Worm (Caenorhabditis elegans) whole organism, late embryonic: ENCODE data around the gene ncr-1.

Source experiments
- K09A11.1 ChIP-seq: sonication (generic microtip); optimal IDR thresholded peaks from 2 replicates; lab custom pipeline; 2017; ENCODE audit warnings: antibody characterized with exemption, mild to moderate bottlenecking, missing genetic modification characterization, missing compliant biosample characterization; ENCODE audit not compliant: insufficient read depth
- T23F11.4 ChIP-seq: fragments of 200-800 bp; sonication (Bioruptor generic); optimal IDR thresholded peaks from 2 replicates; lab custom pipeline; 2018; ENCODE audit warnings: mild to moderate bottlenecking, missing genetic modification characterization, missing compliant biosample characterization
- ama-1 ChIP-seq: fragments of 150-350 bp; optimal IDR thresholded peaks from 2 replicates; lab custom pipeline; 2014
- ceh-14 ChIP-seq: sonication (generic microtip); optimal IDR thresholded peaks from 2 replicates; lab custom pipeline; 2016; ENCODE audit warnings: missing genotype, missing genetic modification characterization, missing compliant biosample characterization
- ceh-2 ChIP-seq: sonication (generic microtip); optimal IDR thresholded peaks from 2 replicates; lab custom pipeline; 2016; ENCODE audit warnings: missing genotype, missing genetic modification characterization, missing compliant biosample characterization
- ceh-24 ChIP-seq: sonication (generic microtip); optimal IDR thresholded peaks from 2 replicates; lab custom pipeline; 2016; ENCODE audit warnings: mild to moderate bottlenecking, missing genetic modification characterization, missing compliant biosample characterization
- ceh-34 ChIP-seq: sonication (generic microtip); optimal IDR thresholded peaks from 2 replicates; lab custom pipeline; 2016; ENCODE audit warnings: mild to moderate bottlenecking, missing genetic modification characterization, missing compliant biosample characterization
- ceh-45 ChIP-seq: fragments of 200-800 bp; sonication (Bioruptor generic); IDR thresholded peaks from 2 replicates; pipeline ENCODE4 v1.3.6; 2022; ENCODE audit warnings: missing genetic modification reagents, missing genetic modification characterization, missing compliant biosample characterization
- che-1 ChIP-seq: sonication (generic microtip); optimal IDR thresholded peaks from 2 replicates; lab custom pipeline; 2016; ENCODE audit warnings: mild to moderate bottlenecking, missing genetic modification characterization, missing compliant biosample characterization
- ets-4 ChIP-seq: sonication (generic microtip); optimal IDR thresholded peaks from 2 replicates; lab custom pipeline; 2016; ENCODE audit warnings: missing genetic modification characterization, missing compliant biosample characterization
- eyg-1 ChIP-seq: sonication (generic microtip); optimal IDR thresholded peaks from 2 replicates; lab custom pipeline; 2016; ENCODE audit warnings: missing genotype, missing genetic modification characterization, missing compliant biosample characterization
- hlh-8 ChIP-seq: sonication (generic microtip); optimal IDR thresholded peaks from 2 replicates; lab custom pipeline; 2016; ENCODE audit warnings: missing genotype, missing genetic modification characterization, missing compliant biosample characterization
- madf-2 ChIP-seq: sonication (generic microtip); optimal IDR thresholded peaks from 2 replicates; lab custom pipeline; 2017; ENCODE audit warnings: missing genetic modification characterization, missing compliant biosample characterization
- nfya-1 ChIP-seq: sonication (generic microtip); optimal IDR thresholded peaks from 2 replicates; lab custom pipeline; 2017; ENCODE audit warnings: missing genetic modification characterization, mild to moderate bottlenecking, missing compliant biosample characterization, antibody characterized with exemption, moderate library complexity
- npax-4 ChIP-seq: sonication (generic microtip); optimal IDR thresholded peaks from 2 replicates; lab custom pipeline; 2016; ENCODE audit warnings: missing genetic modification characterization, missing compliant biosample characterization
- pag-3 ChIP-seq: sonication (generic microtip); optimal IDR thresholded peaks from 2 replicates; lab custom pipeline; 2016; ENCODE audit warnings: missing compliant biosample characterization, missing genetic modification characterization, borderline replicate concordance
- pat-9 ChIP-seq: fragments of 200-800 bp; sonication (Bioruptor generic); optimal IDR thresholded peaks from 2 replicates; lab custom pipeline; 2018; ENCODE audit warnings: mild to moderate bottlenecking, missing genetic modification characterization, moderate library complexity, missing compliant biosample characterization
- pha-2 ChIP-seq: sonication (generic microtip); optimal IDR thresholded peaks from 2 replicates; lab custom pipeline; 2017; ENCODE audit warnings: mild to moderate bottlenecking, missing genetic modification characterization, missing compliant biosample characterization
- pqm-1 ChIP-seq: sonication (generic microtip); optimal IDR thresholded peaks from 2 replicates; lab custom pipeline; 2016; ENCODE audit warnings: missing genetic modification characterization, missing compliant biosample characterization
- sox-2 ChIP-seq: fragments of 200-800 bp; sonication (Bioruptor generic); IDR thresholded peaks from 2 replicates; pipeline ENCODE4 v1.3.6; 2022; ENCODE audit warnings: missing genetic modification reagents, missing genetic modification characterization, missing compliant biosample characterization
- sox-4 ChIP-seq: sonication (generic microtip); optimal IDR thresholded peaks from 2 replicates; lab custom pipeline; 2017; ENCODE audit warnings: mild to moderate bottlenecking, missing genetic modification characterization, inconsistent platforms, missing compliant biosample characterization
- tbx-2 ChIP-seq: sonication (generic microtip); optimal IDR thresholded peaks from 2 replicates; lab custom pipeline; 2016; ENCODE audit warnings: missing genetic modification characterization, missing compliant biosample characterization
- unc-3 ChIP-seq, 2 experiments: fragments of 200-800 bp in 1 of 2; sonication (Bioruptor generic) in 1 of 2; sonication (generic microtip) in 1 of 2; conservative IDR thresholded peaks in 1 of 2; optimal IDR thresholded peaks in 1 of 2; 2 replicates each; pipeline versions ENCODE4 v1.3.6 to Lab custom; 2016 to 2022; ENCODE audit warnings: missing compliant biosample characterization in 2 of 2, missing genetic modification characterization in 2 of 2, missing genetic modification reagents in 1 of 2
- unc-42 ChIP-seq: sonication (generic microtip); optimal IDR thresholded peaks from 2 replicates; lab custom pipeline; 2016; ENCODE audit warnings: missing genotype, missing genetic modification characterization, missing compliant biosample characterization

Gene ncr-1

DNA sequence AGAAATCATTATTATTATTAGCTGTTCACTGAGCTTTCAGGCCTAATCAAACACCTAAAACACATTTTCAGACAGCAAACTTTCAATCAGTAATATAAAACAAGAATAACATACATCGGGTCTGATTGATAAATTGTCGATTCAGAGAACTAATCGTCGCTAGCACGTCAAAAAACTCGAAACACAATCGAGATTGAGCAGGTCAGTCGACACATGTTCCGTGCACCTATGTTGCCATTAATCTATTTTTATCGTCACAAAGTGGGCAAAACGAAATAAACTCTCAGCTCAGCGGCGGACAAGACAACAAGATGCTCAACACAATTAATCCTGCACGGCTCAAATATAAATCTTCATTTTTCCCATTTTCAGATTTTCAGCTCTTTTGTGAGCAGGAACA, 59.3 kb downstream of the ncr-1 start:
- TF ChIP-seq unc-3 (GFP tag; conservative IDR thresholded peaks at IDR 0.05; lab: Robert Waterston, UW) (no peak), unc-3 (tag; optimal IDR thresholded peaks at IDR 0.05; lab: Kevin White, UChicago) (no peak), pha-2 (tag; lab: Kevin White, UChicago) (no peak), ceh-24 (tag; lab: Kevin White, UChicago) (no peak)

DNA sequence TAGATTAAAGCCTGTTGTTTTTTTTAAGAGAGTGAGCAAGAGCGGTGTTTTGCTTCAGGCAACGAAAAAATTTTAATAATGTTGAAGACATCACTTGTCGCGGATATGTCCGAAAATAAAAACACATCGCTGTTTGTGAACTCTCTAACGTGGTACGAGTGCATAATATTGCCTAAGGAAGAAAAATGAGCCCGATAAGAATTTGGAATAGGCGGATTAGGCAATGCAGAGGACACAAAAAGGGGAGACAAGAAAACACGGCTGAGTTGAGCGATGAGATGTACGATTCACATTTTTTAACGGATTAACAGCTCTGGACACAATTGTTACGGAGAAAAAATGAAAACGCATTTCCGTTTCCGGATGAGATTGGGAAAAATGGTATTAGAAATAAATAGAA, 61.3 kb downstream of the ncr-1 start:
- TF ChIP-seq ets-4 (tag; lab: Kevin White, UChicago) (no peak), pat-9 (no peak), ceh-2 (tag; lab: Kevin White, UChicago) (no peak), K09A11.1 (tag; lab: Kevin White, UChicago) (no peak), ceh-34 (tag; lab: Kevin White, UChicago) (no peak), nfya-1 (tag; lab: Kevin White, UChicago) (no peak), ceh-14 (tag; lab: Kevin White, UChicago) (no peak), madf-2 (tag; lab: Kevin White, UChicago) (no peak), tbx-2 (tag; lab: Kevin White, UChicago) (no peak), npax-4 (tag; lab: Kevin White, UChicago) (no peak), T23F11.4 (no peak), pag-3 (tag; lab: Kevin White, UChicago) (no peak), che-1 (no peak), sox-2 (GFP tag; lab: Robert Waterston, UW) (no peak), pha-2 (tag; lab: Kevin White, UChicago) (no peak), ama-1 (lab: Kevin White, UChicago) (no peak), hlh-8 (tag; lab: Kevin White, UChicago) (no peak), ceh-45 (GFP tag; lab: Robert Waterston, UW) (no peak), unc-3 (GFP tag; conservative IDR thresholded peaks at IDR 0.05; lab: Robert Waterston, UW) (no peak), unc-3 (tag; optimal IDR thresholded peaks at IDR 0.05; lab: Kevin White, UChicago) (no peak)

DNA sequence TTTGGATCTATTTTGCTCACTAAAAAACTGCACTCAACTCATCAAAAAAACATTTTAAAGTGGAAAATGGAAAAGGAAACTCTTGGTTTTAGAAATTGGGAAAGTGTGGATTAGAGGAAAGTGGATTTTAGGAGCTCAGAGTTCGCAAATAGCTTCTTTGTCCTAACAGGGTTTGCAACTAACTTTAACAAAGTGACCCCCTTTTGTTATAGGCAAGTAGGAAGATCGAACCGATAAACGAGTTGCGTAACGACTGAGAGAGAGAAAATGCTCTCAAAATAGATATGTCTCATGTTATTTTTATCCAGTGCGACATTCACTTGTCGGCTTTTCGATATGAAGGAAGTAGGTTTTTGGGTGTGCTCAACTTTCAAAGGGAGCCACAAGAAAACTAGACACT, 62.2 kb downstream of the ncr-1 start:
- no peak for TF ChIP-seq ceh-24 (tag; lab: Kevin White, UChicago)
- TF ChIP-seq sox-2 (GFP tag; lab: Robert Waterston, UW) = no peak
- TF ChIP-seq K09A11.1 (tag; lab: Kevin White, UChicago) = no peak
- TF ChIP-seq unc-42 (tag; lab: Kevin White, UChicago) = peak; percentile 65
- TF ChIP-seq che-1 = no peak

DNA sequence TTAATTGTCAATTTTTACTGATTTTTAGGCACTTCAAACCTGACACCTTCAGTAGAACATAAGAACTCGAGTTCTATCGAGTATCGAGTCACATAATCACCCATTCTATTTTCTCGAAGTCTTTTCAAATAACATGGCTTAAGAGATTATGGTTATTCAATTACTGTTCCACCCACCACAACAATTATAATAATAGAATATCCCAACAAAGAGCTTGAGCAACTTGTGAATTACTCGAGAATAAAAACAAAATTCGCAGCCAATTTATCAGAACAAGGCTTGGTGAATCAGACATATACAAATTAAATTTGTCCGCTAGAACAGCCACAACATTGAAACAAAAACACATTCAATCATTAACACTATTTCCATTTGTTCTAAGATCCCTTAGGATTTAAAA, 64.4 kb downstream of the ncr-1 start:
- TF ChIP-seq eyg-1 (tag; lab: Kevin White, UChicago) (no peak), sox-4 (no peak), unc-42 (tag; lab: Kevin White, UChicago) (peak; percentile 86), pqm-1 (tag; lab: Kevin White, UChicago) (no peak), ets-4 (tag; lab: Kevin White, UChicago) (no peak)
- TF ChIP-seq, all 69 proteins: peak for 1
